Fruit fly (Drosophila melanogaster) whole organism, prepupa: Measurements from ENCODE around the gene Pgant8.

Experiments used
- Lpt ChIP-seq: fragments of 200-800 bp; sonication (Bioruptor generic); optimal IDR thresholded peaks from 3 replicates; lab custom pipeline; 2016; ENCODE audit warnings: missing biosample characterization, missing genetic modification characterization
- fkh ChIP-seq: fragments of 200-800 bp; sonication (Bioruptor generic); optimal IDR thresholded peaks from 3 replicates; lab custom pipeline; 2017; ENCODE audit warnings: missing biosample characterization, mild to moderate bottlenecking, missing genetic modification characterization, moderate library complexity
- net ChIP-seq: fragments of 200-800 bp; sonication (Bioruptor generic); optimal IDR thresholded peaks from 3 replicates; lab custom pipeline; 2016; ENCODE audit warnings: missing biosample characterization, missing genetic modification characterization

DNA sequence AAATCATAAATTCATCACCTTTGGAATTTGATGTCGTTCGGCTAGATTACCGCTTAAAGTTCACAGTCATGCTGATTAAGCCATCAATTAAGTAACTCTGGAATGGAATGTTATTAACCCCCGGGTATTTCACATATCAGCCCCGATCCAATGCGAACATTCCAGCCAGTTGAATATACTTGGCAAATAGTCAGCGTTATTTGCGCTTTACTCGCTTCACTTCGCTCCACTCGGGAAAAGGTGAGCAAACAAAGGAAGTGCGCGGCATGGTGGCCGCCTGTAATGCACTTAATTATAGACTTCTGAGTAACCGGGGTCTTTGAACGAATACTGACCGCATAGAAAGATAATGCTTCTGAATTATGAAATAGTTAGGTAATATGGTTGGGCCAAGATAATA is 46.1 kb upstream of the Pgant8 start:
- TF ChIP-seq net (GFP tag; lab: Kevin White, UChicago) = no peak
- no peak for TF ChIP-seq Lpt (GFP tag; lab: Kevin White, UChicago)
- peak; percentile 27 for TF ChIP-seq fkh (GFP tag; lab: Kevin White, UChicago)
